Fruit fly (Drosophila melanogaster) whole organism, embryonic: Measurements from ENCODE around the gene dysf.

Experiments
- Bdp1 ChIP-seq: fragments of 200-800 bp; sonication (Bioruptor generic); optimal IDR thresholded peaks from 3 replicates; lab custom pipeline; 2016; ENCODE audit warnings: missing biosample characterization, missing genetic modification characterization
- CG10979 ChIP-seq: fragments of 200-800 bp; sonication (Bioruptor generic); optimal IDR thresholded peaks from 2 replicates; lab custom pipeline; 2018; ENCODE audit warnings: missing biosample characterization, mild to moderate bottlenecking, missing genetic modification characterization, moderate library complexity
- CG13123 ChIP-seq: fragments of 200-800 bp; sonication (Bioruptor generic); optimal IDR thresholded peaks from 2 replicates; lab custom pipeline; 2016; ENCODE audit warnings: missing biosample characterization, missing genetic modification characterization
- CG14014 ChIP-seq: fragments of 200-800 bp; sonication (Bioruptor generic); IDR thresholded peaks from 2 replicates; pipeline ENCODE4 v1.3.6; 2022; ENCODE audit warnings: missing biosample characterization, missing genetic modification characterization
- CG14965 ChIP-seq: fragments of 200-800 bp; sonication (Bioruptor generic); optimal IDR thresholded peaks from 2 replicates; lab custom pipeline; 2016; ENCODE audit warnings: missing biosample characterization, missing genetic modification characterization, borderline replicate concordance
- CG15696 ChIP-seq: fragments of 200-800 bp; sonication (Bioruptor generic); optimal IDR thresholded peaks from 2 replicates; lab custom pipeline; 2019; ENCODE audit warnings: missing biosample characterization, mild to moderate bottlenecking, missing genetic modification characterization, moderate library complexity
- CG17361 ChIP-seq: fragments of 200-800 bp; sonication (Bioruptor generic); IDR thresholded peaks from 3 replicates; pipeline ENCODE4 v1.3.6; 2022; ENCODE audit warnings: missing biosample characterization, missing genetic modification characterization
- CG18619 ChIP-seq: fragments of 200-800 bp; sonication (Bioruptor generic); optimal IDR thresholded peaks from 3 replicates; lab custom pipeline; 2017; ENCODE audit warnings: missing biosample characterization, mild to moderate bottlenecking, missing genetic modification characterization
- CG18764 ChIP-seq: fragments of 200-800 bp; sonication (Bioruptor generic); optimal IDR thresholded peaks from 3 replicates; lab custom pipeline; 2016; ENCODE audit warnings: missing biosample characterization, missing genetic modification characterization
- CG2116 ChIP-seq: fragments of 200-800 bp; sonication (Bioruptor generic); optimal IDR thresholded peaks from 3 replicates; lab custom pipeline; 2018; ENCODE audit warnings: missing biosample characterization, mild to moderate bottlenecking, missing genetic modification characterization
- CG2199 ChIP-seq: fragments of 200-800 bp; sonication (Bioruptor generic); IDR thresholded peaks from 3 replicates; pipeline ENCODE4 v1.3.6; 2022; ENCODE audit warnings: missing biosample characterization, missing genetic modification characterization
- CG30020 ChIP-seq: fragments of 200-800 bp; optimal IDR thresholded peaks from 2 replicates; lab custom pipeline; 2019; ENCODE audit warnings: missing biosample characterization, mild to moderate bottlenecking, missing genetic modification characterization, moderate library complexity
- CG3065 ChIP-seq: fragments of 200-800 bp; sonication (Bioruptor generic); optimal IDR thresholded peaks from 2 replicates; lab custom pipeline; 2016; ENCODE audit warnings: missing biosample characterization, missing genetic modification characterization
- CG3995 ChIP-seq: fragments of 200-800 bp; sonication (Bioruptor generic); optimal IDR thresholded peaks from 3 replicates; lab custom pipeline; 2016; ENCODE audit warnings: missing biosample characterization, missing genetic modification characterization
- CG43689 ChIP-seq: fragments of 200-800 bp; sonication (Bioruptor generic); IDR thresholded peaks from 2 replicates; pipeline ENCODE4 v1.3.6; 2022; ENCODE audit warnings: missing biosample characterization, missing genetic modification characterization
- CG5953 ChIP-seq: fragments of 200-800 bp; sonication (Bioruptor generic); IDR thresholded peaks from 2 replicates; pipeline ENCODE4 v1.3.6; 2022; ENCODE audit warnings: missing biosample characterization, missing genetic modification characterization
- CG6791 ChIP-seq: fragments of 200-800 bp; sonication (Bioruptor generic); IDR thresholded peaks from 3 replicates; pipeline ENCODE4 v1.3.6; 2022; ENCODE audit warnings: missing biosample characterization, missing genetic modification characterization; ENCODE audit not compliant: partially characterized antibody
- CG7271 ChIP-seq: fragments of 200-800 bp; sonication (Bioruptor generic); optimal IDR thresholded peaks from 2 replicates; lab custom pipeline; 2018; ENCODE audit warnings: missing biosample characterization, mild to moderate bottlenecking, missing genetic modification characterization, moderate library complexity
- Camta ChIP-seq: fragments of 200-800 bp; sonication (Bioruptor generic); optimal IDR thresholded peaks from 2 replicates; lab custom pipeline; 2016; ENCODE audit warnings: missing biosample characterization, missing genetic modification characterization
- Dfd ChIP-seq, 2 experiments: fragments of >200 bp; optimal IDR thresholded peaks; 2 replicates each; lab custom pipeline; 2017; ENCODE audit warnings: missing biosample characterization in 2 of 2, missing genetic modification characterization in 2 of 2
- Dip2 ChIP-seq: fragments of 200-800 bp; sonication (Bioruptor generic); IDR thresholded peaks from 2 replicates; pipeline ENCODE4 v1.3.6; 2022; ENCODE audit warnings: missing biosample characterization, missing genetic modification characterization
- Ets65A ChIP-seq: fragments of 200-800 bp; sonication (Bioruptor generic); peaks from one replicate; lab custom pipeline; 2016; ENCODE audit warnings: missing biosample characterization, missing genetic modification characterization
- Gug ChIP-seq: fragments of 200-800 bp; sonication (Bioruptor generic); IDR thresholded peaks from 4 replicates; pipeline ENCODE4 v1.3.6; 2022; ENCODE audit warnings: missing biosample characterization, missing genetic modification characterization
- Hand ChIP-seq: fragments of 200-800 bp; sonication (Bioruptor generic); optimal IDR thresholded peaks from 2 replicates; lab custom pipeline; 2017; ENCODE audit warnings: mild to moderate bottlenecking, missing biosample characterization, missing genetic modification reagents, missing genetic modification characterization
- Lpt ChIP-seq: fragments of >200 bp; optimal IDR thresholded peaks from 2 replicates; lab custom pipeline; 2018; ENCODE audit warnings: missing biosample characterization, missing genetic modification characterization
- MESR4 ChIP-seq: fragments of 200-800 bp; sonication (Bioruptor generic); optimal IDR thresholded peaks from 2 replicates; lab custom pipeline; 2018; ENCODE audit warnings: missing biosample characterization, mild to moderate bottlenecking, missing genetic modification characterization, moderate library complexity
- Med ChIP-seq: fragments of 200-800 bp; sonication (Bioruptor generic); peaks from one replicate; lab custom pipeline; 2016; ENCODE audit warnings: missing biosample characterization, missing genetic modification characterization, mild to moderate bottlenecking, inconsistent platforms, moderate library complexity
- Oaz ChIP-seq: fragments of 200-800 bp; sonication (Bioruptor generic); IDR thresholded peaks from 2 replicates; pipeline ENCODE4 v1.3.6; 2022; ENCODE audit warnings: missing biosample characterization, missing genetic modification characterization
- Pdp1 ChIP-seq, 2 experiments: fragments of 200-800 bp; sonication (Bioruptor generic); optimal IDR thresholded peaks; 3 replicates each; lab custom pipeline; 2016; ENCODE audit warnings: missing biosample characterization in 2 of 2, missing genetic modification characterization in 2 of 2, mild to moderate bottlenecking in 1 of 2, moderate library complexity in 1 of 2
- Ravus ChIP-seq: fragments of 200-800 bp; sonication (Bioruptor generic); IDR thresholded peaks from 2 replicates; pipeline ENCODE4 v1.3.6; 2022; ENCODE audit warnings: missing biosample characterization, missing genetic modification characterization
- Sox100B ChIP-seq: fragments of 200-800 bp; sonication (Bioruptor generic); optimal IDR thresholded peaks from 3 replicates; lab custom pipeline; 2018; ENCODE audit warnings: missing biosample characterization, mild to moderate bottlenecking, missing genetic modification characterization
- ato ChIP-seq: fragments of 200-800 bp; sonication (Bioruptor generic); IDR thresholded peaks from 2 replicates; pipeline ENCODE4 v1.3.6; 2022; ENCODE audit warnings: missing biosample characterization, missing genetic modification characterization; ENCODE audit not compliant: partially characterized antibody
- corto ChIP-seq: fragments of 200-800 bp; sonication (Bioruptor generic); optimal IDR thresholded peaks from 2 replicates; lab custom pipeline; 2016; ENCODE audit warnings: missing biosample characterization, mild to moderate bottlenecking, missing genetic modification characterization, moderate library complexity
- crol ChIP-seq: fragments of 200-800 bp; sonication (Bioruptor generic); IDR thresholded peaks from 2 replicates; pipeline ENCODE4 v1.3.6; 2022; ENCODE audit warnings: missing biosample characterization, missing genetic modification characterization
- dmrt99B ChIP-seq: fragments of 200-800 bp; sonication (Bioruptor generic); optimal IDR thresholded peaks from 2 replicates; lab custom pipeline; 2018; ENCODE audit warnings: missing biosample characterization, mild to moderate bottlenecking, missing genetic modification characterization, moderate library complexity
- fd3F ChIP-seq: fragments of 200-800 bp; sonication (Bioruptor generic); optimal IDR thresholded peaks from 2 replicates; lab custom pipeline; 2018; ENCODE audit warnings: missing biosample characterization, mild to moderate bottlenecking, missing genetic modification characterization, moderate library complexity
- lab ChIP-seq: fragments of 200-800 bp; sonication (Bioruptor generic); optimal IDR thresholded peaks from 3 replicates; lab custom pipeline; 2017; ENCODE audit warnings: missing biosample characterization, missing genetic modification characterization, mild to moderate bottlenecking, moderate library complexity, missing genetic modification reagents
- lilli ChIP-seq: fragments of 200-800 bp; sonication (Bioruptor generic); optimal IDR thresholded peaks from 3 replicates; lab custom pipeline; 2016; ENCODE audit warnings: missing biosample characterization, missing genetic modification characterization
- nmo ChIP-seq: fragments of 200-800 bp; sonication (Bioruptor generic); optimal IDR thresholded peaks from 2 replicates; lab custom pipeline; 2018; ENCODE audit warnings: missing biosample characterization, mild to moderate bottlenecking, missing genetic modification characterization, moderate library complexity
- pnt ChIP-seq: fragments of 200-800 bp; sonication (Bioruptor generic); optimal IDR thresholded peaks from 3 replicates; lab custom pipeline; 2016; ENCODE audit warnings: missing biosample characterization, missing genetic modification characterization
- sc ChIP-seq, 3 experiments: fragments of >200 bp in 2 of 3; fragments of 200-800 bp in 1 of 3; sonication (Bioruptor generic) in 1 of 3; optimal IDR thresholded peaks; 2 replicates in 2 of 3; 3 replicates in 1 of 3; lab custom pipeline; 2017; ENCODE audit warnings: mild to moderate bottlenecking in 1 of 3, missing biosample characterization in 1 of 3, missing genetic modification characterization in 1 of 3, missing genetic modification reagents in 1 of 3
- seq ChIP-seq: fragments of 200-800 bp; sonication (Bioruptor generic); IDR thresholded peaks from 2 replicates; pipeline ENCODE4 v1.3.6; 2022; ENCODE audit warnings: missing biosample characterization, missing genetic modification characterization
- shn ChIP-seq: fragments of 200-800 bp; sonication (Bioruptor generic); optimal IDR thresholded peaks from 3 replicates; lab custom pipeline; 2016; ENCODE audit warnings: missing biosample characterization, missing genetic modification characterization
- stc ChIP-seq: fragments of 200-800 bp; sonication (Bioruptor generic); IDR thresholded peaks from 2 replicates; pipeline ENCODE4 v1.3.6; 2022; ENCODE audit warnings: missing biosample characterization, missing genetic modification characterization
- sug ChIP-seq: fragments of 200-800 bp; optimal IDR thresholded peaks from 2 replicates; lab custom pipeline; 2019; ENCODE audit warnings: missing biosample characterization, mild to moderate bottlenecking, missing genetic modification characterization, moderate library complexity
- tna ChIP-seq: fragments of 200-800 bp; sonication (Bioruptor generic); IDR thresholded peaks from 2 replicates; pipeline ENCODE4 v1.3.6; 2022; ENCODE audit warnings: missing biosample characterization, missing genetic modification characterization; ENCODE audit not compliant: partially characterized antibody
- usp ChIP-seq: fragments of >200 bp; optimal IDR thresholded peaks from 2 replicates; lab custom pipeline; 2017; ENCODE audit warnings: missing biosample characterization, missing genetic modification characterization
- zfh1 ChIP-seq: fragments of 200-800 bp; sonication (Bioruptor generic); IDR thresholded peaks from 3 replicates; pipeline ENCODE4 v1.3.6; 2022; ENCODE audit warnings: missing biosample characterization, missing genetic modification characterization

Gene dysf

DNA sequence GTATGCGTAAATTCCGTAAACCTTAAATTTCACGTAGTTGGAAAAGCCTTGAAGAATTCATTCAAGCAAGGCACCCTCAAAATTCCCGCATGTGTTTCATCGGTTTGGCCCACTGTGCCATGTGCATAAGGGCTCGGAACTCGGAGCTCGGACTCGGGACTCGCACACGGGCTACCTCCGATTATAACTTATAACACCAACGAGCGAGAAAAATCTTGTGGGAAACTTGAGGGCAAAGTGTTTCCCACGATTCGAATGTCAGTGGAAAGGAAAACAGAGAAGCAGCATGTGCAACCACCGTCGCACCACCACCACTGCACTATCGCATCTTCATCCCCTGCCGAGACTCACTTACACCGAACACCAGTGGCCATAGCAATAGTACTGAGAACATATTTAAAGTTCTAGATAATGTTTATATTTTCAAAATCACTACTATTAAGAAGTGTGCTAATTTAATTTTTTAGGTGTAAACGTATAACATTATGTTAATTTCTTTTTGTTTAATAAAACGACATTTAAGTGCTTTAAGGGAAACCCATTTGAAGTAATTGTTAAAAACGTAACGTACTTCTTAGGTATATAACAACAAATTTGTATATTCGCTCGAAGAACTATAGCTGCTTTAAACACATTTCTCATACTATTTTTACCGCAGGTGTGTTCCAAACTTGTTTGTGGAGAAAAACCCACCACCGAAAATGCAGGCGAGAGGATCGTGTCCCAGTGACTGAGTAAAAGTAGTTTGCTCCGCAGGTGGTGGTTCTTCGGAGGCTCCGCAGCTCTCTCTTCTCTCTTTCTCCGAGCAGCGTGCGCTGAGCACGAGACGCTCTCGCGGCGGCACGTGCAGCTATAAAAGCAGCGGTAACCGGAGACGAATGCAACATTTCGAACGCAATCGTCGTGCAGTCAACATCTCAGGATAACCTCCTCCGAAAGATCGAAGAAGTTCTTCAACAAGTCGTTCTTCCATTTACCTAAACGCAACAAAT is 62.1 kb downstream of the dysf start (continued):
- no peak for TF ChIP-seq Lpt (GFP tag; lab: Kevin White, UChicago)
- peak; percentile 74 for TF ChIP-seq pnt (GFP tag; lab: Kevin White, UChicago)
- peak; percentile 90 for TF ChIP-seq Ets65A
- TF ChIP-seq Gug (GFP tag; lab: Robert Waterston, UW) = peak; percentile 17; the same call in 1 of the 4 replicates
- peak; percentile 76 for TF ChIP-seq Med (GFP tag; lab: Kevin White, UChicago)
- TF ChIP-seq CG14965 = no peak
- TF ChIP-seq lilli (GFP tag; lab: Kevin White, UChicago) = peak; percentile 46
- TF ChIP-seq lab (GFP tag; lab: Kevin White, UChicago) = peak; percentile 57
- TF ChIP-seq Bdp1 (GFP tag; lab: Kevin White, UChicago) = peak; percentile 34
- no peak for TF ChIP-seq CG5953 (GFP tag; lab: Robert Waterston, UW)
- no peak for TF ChIP-seq CG3995 (GFP tag; lab: Kevin White, UChicago)
- TF ChIP-seq sug (tag; lab: Kevin White, UChicago) = peak; percentile 52
- TF ChIP-seq CG30020 (tag; lab: Kevin White, UChicago) = peak; percentile 88
- no peak for TF ChIP-seq sc (optimal IDR thresholded peaks at IDR 0.05; lab: Kevin White, UChicago)
- TF ChIP-seq sc (GFP tag; optimal IDR thresholded peaks at IDR 0.05; lab: Kevin White, UChicago) = peak; percentile 93
- TF ChIP-seq Sox100B (GFP tag; lab: Kevin White, UChicago) = peak; percentile 96
- TF ChIP-seq CG6791 (GFP tag; lab: Robert Waterston, UW) = peak; percentile 67; the same call in 2 of the 3 replicates
- peak; percentile 83 for TF ChIP-seq CG2199 (GFP tag; lab: Robert Waterston, UW)
- peak; percentile 41 for TF ChIP-seq shn (GFP tag; lab: Kevin White, UChicago)
- no peak for TF ChIP-seq tna (GFP tag; lab: Robert Waterston, UW)
- peak; percentile 70 for TF ChIP-seq CG2116 (GFP tag; lab: Kevin White, UChicago)
- TF ChIP-seq CG13123 (GFP tag; lab: Kevin White, UChicago) = peak; percentile 68
- TF ChIP-seq usp (GFP tag; lab: Kevin White, UChicago) = no peak
- peak; percentile 49 for TF ChIP-seq seq (GFP tag; lab: Robert Waterston, UW)
- no peak for TF ChIP-seq CG43689 (GFP tag; lab: Robert Waterston, UW)
- TF ChIP-seq crol = no peak
- peak; percentile 61 for TF ChIP-seq CG18764 (GFP tag; lab: Kevin White, UChicago)
- peak; percentile 99 for TF ChIP-seq CG10979 (tag; lab: Kevin White, UChicago)
- no peak for TF ChIP-seq MESR4
- peak; percentile 90 for TF ChIP-seq CG7271 (tag; lab: Kevin White, UChicago)
- TF ChIP-seq Dfd (GFP tag; optimal IDR thresholded peaks at IDR 0.05; lab: Kevin White, UChicago) = no peak
- 0 out of 2 replicates have a peak, but pooled peaks have one; percentile 38 for TF ChIP-seq stc (GFP tag; lab: Robert Waterston, UW)
- no peak for TF ChIP-seq Oaz
- no peak for TF ChIP-seq fd3F
- TF ChIP-seq Ravus = no peak
- TF ChIP-seq corto (GFP tag; lab: Kevin White, UChicago) = peak; percentile 75
- peak; percentile 76 for TF ChIP-seq Camta
- no peak; the same call in 1 of the 2 replicates for TF ChIP-seq ato (GFP tag; lab: Robert Waterston, UW)
- peak; percentile 93 for TF ChIP-seq dmrt99B (tag; lab: Kevin White, UChicago)
- TF ChIP-seq CG14014 = no peak
- TF ChIP-seq CG3065 = peak; percentile 57
- TF ChIP-seq CG15696 (tag; lab: Kevin White, UChicago) = peak; percentile 99
- TF ChIP-seq CG18619 (GFP tag; lab: Kevin White, UChicago) = peak; percentile 84
- TF ChIP-seq Pdp1 (GFP tag; optimal IDR thresholded peaks at IDR 0.05; lab: Kevin White, UChicago) = peak; percentile 70 to 71
- peak; percentile 98 for TF ChIP-seq nmo
- TF ChIP-seq Dip2 (GFP tag; lab: Robert Waterston, UW) = no peak
- TF ChIP-seq zfh1 (GFP tag; lab: Robert Waterston, UW) = no peak; the same call in none of the 3 replicates
- TF ChIP-seq Hand (GFP tag; lab: Kevin White, UChicago) = peak; percentile 12
- TF ChIP-seq CG17361 (GFP tag; lab: Robert Waterston, UW) = peak; percentile 98
